Fruit fly (Drosophila melanogaster) whole organism, wandering third instar larva: ENCODE data around the gene Glyp.

Experiments
- Abd-B ChIP-seq: fragments of >200 bp; optimal IDR thresholded peaks from 2 replicates; lab custom pipeline; 2017; ENCODE audit warnings: missing biosample characterization, missing genetic modification characterization
- Dfd ChIP-seq: fragments of >200 bp; optimal IDR thresholded peaks from 2 replicates; lab custom pipeline; 2017; ENCODE audit warnings: missing biosample characterization, missing genetic modification characterization
- GATAd ChIP-seq: sonication (Bioruptor generic); optimal IDR thresholded peaks from 2 replicates; lab custom pipeline; 2016; ENCODE audit warnings: missing biosample characterization, missing genetic modification characterization
- Hnf4 ChIP-seq: fragments of 200-800 bp; sonication (Bioruptor generic); optimal IDR thresholded peaks from 2 replicates; lab custom pipeline; 2016; ENCODE audit warnings: missing biosample characterization, mild to moderate bottlenecking, missing genetic modification characterization
- Hr78 ChIP-seq: fragments of >200 bp; optimal IDR thresholded peaks from 2 replicates; lab custom pipeline; 2017; ENCODE audit warnings: missing biosample characterization, missing genetic modification characterization
- OdsH ChIP-seq: fragments of 200-800 bp; sonication (Bioruptor generic); optimal IDR thresholded peaks from 2 replicates; lab custom pipeline; 2016; ENCODE audit warnings: missing biosample characterization, mild to moderate bottlenecking, missing genetic modification characterization
- Vsx2 ChIP-seq: fragments of 200-300, 225-300 bp; sonication (Bioruptor generic); optimal IDR thresholded peaks from 2 replicates; lab custom pipeline; 2018; ENCODE audit warnings: missing biosample characterization, missing genetic modification characterization; ENCODE audit not compliant: partially characterized antibody
- brk ChIP-seq: fragments of 200-800 bp; sonication (Bioruptor generic); optimal IDR thresholded peaks from 2 replicates; lab custom pipeline; 2016; ENCODE audit warnings: missing biosample characterization, mild to moderate bottlenecking, missing genetic modification characterization
- psq ChIP-seq: fragments of 200-800 bp; sonication (Bioruptor generic); optimal IDR thresholded peaks from 3 replicates; lab custom pipeline; 2017; ENCODE audit warnings: missing biosample characterization, mild to moderate bottlenecking, missing genetic modification characterization, moderate library complexity

dm6 chr2L:2090235-2090634 is 40.4 kb upstream of the Glyp start:
- TF ChIP-seq psq (GFP tag; lab: Kevin White, UChicago): no peak
- no peak for TF ChIP-seq OdsH (GFP tag; lab: Kevin White, UChicago)
- no peak for TF ChIP-seq Vsx2 (GFP tag; lab: Kevin White, UChicago)
- no peak for TF ChIP-seq Hr78 (GFP tag; lab: Kevin White, UChicago)
- TF ChIP-seq Hnf4 (GFP tag; lab: Kevin White, UChicago): no peak
- no peak for TF ChIP-seq GATAd
- no peak for TF ChIP-seq brk
- TF ChIP-seq Abd-B (GFP tag; lab: Kevin White, UChicago): no peak
- no peak for TF ChIP-seq Dfd (GFP tag; lab: Kevin White, UChicago)
